Worm (Caenorhabditis elegans) whole organism, L2 larva: ENCODE data around the gene far-1.

ENCODE experiments used
- C34F6.9 ChIP-seq: fragments of 150-350 bp; optimal IDR thresholded peaks from 2 replicates; lab custom pipeline; 2014; ENCODE audit warnings: missing biosample characterization, missing genetic modification characterization
- aly-2 ChIP-seq: fragments of 150-350 bp; optimal IDR thresholded peaks from 2 replicates; lab custom pipeline; 2014; ENCODE audit warnings: missing biosample characterization, missing genetic modification characterization
- ama-1 ChIP-seq: fragments of 150-350 bp; optimal IDR thresholded peaks from 2 replicates; lab custom pipeline; 2018; ENCODE audit warnings: inconsistent platforms
- blmp-1 ChIP-seq: sonication (generic microtip); optimal IDR thresholded peaks from 2 replicates; lab custom pipeline; 2017; ENCODE audit warnings: missing genetic modification characterization, mild to moderate bottlenecking, missing compliant biosample characterization, antibody characterized with exemption, moderate library complexity; ENCODE audit not compliant: insufficient read depth
- crh-2 ChIP-seq: sonication (generic microtip); optimal IDR thresholded peaks from 2 replicates; lab custom pipeline; 2017; ENCODE audit warnings: missing biosample characterization, missing genetic modification characterization
- dmd-4 ChIP-seq: sonication (generic microtip); optimal IDR thresholded peaks from 2 replicates; lab custom pipeline; 2017; ENCODE audit warnings: missing biosample characterization, missing genetic modification characterization
- elt-1 ChIP-seq: fragments of 150-350 bp; optimal IDR thresholded peaks from 2 replicates; lab custom pipeline; 2014; ENCODE audit warnings: missing biosample characterization, missing genetic modification characterization
- elt-3 ChIP-seq: sonication (generic microtip); optimal IDR thresholded peaks from 2 replicates; lab custom pipeline; 2017; ENCODE audit warnings: missing biosample characterization, missing genetic modification characterization
- gmeb-1 ChIP-seq: fragments of 150-350 bp; optimal IDR thresholded peaks from 2 replicates; lab custom pipeline; 2014; ENCODE audit warnings: missing biosample characterization, missing genetic modification characterization
- lin-11 ChIP-seq: fragments of 150-350 bp; sonication (generic microtip); optimal IDR thresholded peaks from 2 replicates; lab custom pipeline; 2014; ENCODE audit warnings: missing biosample characterization, missing genetic modification characterization, inconsistent platforms, mixed read lengths
- lin-13 ChIP-seq: fragments of 150-350 bp; optimal IDR thresholded peaks from 2 replicates; lab custom pipeline; 2014; ENCODE audit warnings: missing biosample characterization, missing genetic modification reagents, missing genetic modification characterization
- lsy-2 ChIP-seq, 2 experiments: fragments of 150-350 bp in 1 of 2; sonication (generic microtip) in 1 of 2; optimal IDR thresholded peaks; 2 replicates each; lab custom pipeline; 2014 to 2017; ENCODE audit warnings: missing biosample characterization in 2 of 2, missing genetic modification characterization in 2 of 2
- mab-5 ChIP-seq: fragments of 150-350 bp; optimal IDR thresholded peaks from 2 replicates; lab custom pipeline; 2014; ENCODE audit warnings: missing biosample characterization, missing genetic modification characterization
- mbf-1 ChIP-seq: sonication (generic microtip); optimal IDR thresholded peaks from 2 replicates; lab custom pipeline; 2017; ENCODE audit warnings: missing biosample characterization, missing genetic modification characterization
- mdl-1 ChIP-seq, 2 experiments: fragments of 150-350 bp in 1 of 2; sonication (generic microtip) in 1 of 2; optimal IDR thresholded peaks; 2 replicates each; lab custom pipeline; 2017; ENCODE audit warnings: missing biosample characterization in 2 of 2, missing genetic modification characterization in 2 of 2
- nhr-10 ChIP-seq: sonication (generic microtip); optimal IDR thresholded peaks from 2 replicates; lab custom pipeline; 2017; ENCODE audit warnings: missing biosample characterization, missing genetic modification characterization
- nhr-11 ChIP-seq: fragments of 150-350 bp; optimal IDR thresholded peaks from 2 replicates; lab custom pipeline; 2014; ENCODE audit warnings: missing biosample characterization, missing genetic modification characterization
- nhr-12 ChIP-seq: fragments of 150-350 bp; optimal IDR thresholded peaks from 2 replicates; lab custom pipeline; 2014; ENCODE audit warnings: missing biosample characterization, missing genetic modification characterization
- nhr-129 ChIP-seq: fragments of 150-350 bp; optimal IDR thresholded peaks from 2 replicates; lab custom pipeline; 2014; ENCODE audit warnings: missing biosample characterization, missing genetic modification characterization
- nhr-23 ChIP-seq: fragments of 150-350 bp; optimal IDR thresholded peaks from 2 replicates; lab custom pipeline; 2014; ENCODE audit warnings: missing biosample characterization, missing genetic modification reagents, missing genetic modification characterization
- nhr-25 ChIP-seq: fragments of 150-350 bp; sonication (generic microtip); optimal IDR thresholded peaks from 3 replicates; lab custom pipeline; 2014; ENCODE audit warnings: missing biosample characterization, missing genetic modification characterization
- nhr-77 ChIP-seq: fragments of 150-350 bp; optimal IDR thresholded peaks from 2 replicates; lab custom pipeline; 2014; ENCODE audit warnings: missing biosample characterization, missing genetic modification characterization
- sma-3 ChIP-seq: sonication (generic microtip); optimal IDR thresholded peaks from 2 replicates; lab custom pipeline; 2016; ENCODE audit warnings: missing genetic modification reagents, missing genetic modification characterization, missing compliant biosample characterization
- sma-9 ChIP-seq, 2 experiments: fragments of 150-350 bp in 1 of 2; sonication (generic microtip) in 1 of 2; optimal IDR thresholded peaks; 2 replicates each; lab custom pipeline; 2014 to 2016; ENCODE audit warnings: missing genetic modification characterization in 2 of 2, mild to moderate bottlenecking in 1 of 2, missing biosample characterization in 1 of 2, missing compliant biosample characterization in 1 of 2, missing genetic modification reagents in 1 of 2, moderate library complexity in 1 of 2
- snpc-4 ChIP-seq: fragments of 150-350 bp; optimal IDR thresholded peaks from 2 replicates; lab custom pipeline; 2014; ENCODE audit warnings: missing biosample characterization, missing genetic modification characterization
- unc-62 ChIP-seq: fragments of 150-350 bp; optimal IDR thresholded peaks from 2 replicates; lab custom pipeline; 2014; ENCODE audit warnings: missing biosample characterization, missing genetic modification reagents, missing genetic modification characterization
- ztf-1 ChIP-seq: fragments of 200-800 bp; sonication (Bioruptor generic); conservative IDR thresholded peaks from 2 replicates; pipeline ENCODE4 v1.3.6; 2022; ENCODE audit warnings: missing genetic modification characterization, missing compliant biosample characterization
- ztf-11 ChIP-seq: sonication (generic microtip); optimal IDR thresholded peaks from 2 replicates; lab custom pipeline; 2017; ENCODE audit warnings: missing biosample characterization, missing genetic modification characterization
- ztf-4 ChIP-seq: fragments of 150-350 bp; optimal IDR thresholded peaks from 2 replicates; lab custom pipeline; 2014; ENCODE audit warnings: missing biosample characterization, missing genetic modification characterization

Gene far-1

ce11 chrIII:9081055-9081454 is at the start of gene far-1:
TSS of gene far-1 (minus strand) at chrIII:9081179.
- peak; percentile 58 for TF ChIP-seq ama-1 (lab: Kevin White, UChicago)
- peak; percentile 7 for TF ChIP-seq nhr-129 (tag; lab: Kevin White, UChicago)
- no peak for TF ChIP-seq nhr-77 (tag; lab: Kevin White, UChicago)
- TF ChIP-seq nhr-25, result no peak
- no peak for TF ChIP-seq blmp-1 (tag; lab: Kevin White, UChicago)
- peak; percentile 11 for TF ChIP-seq C34F6.9 (tag; lab: Kevin White, UChicago)
- no peak for TF ChIP-seq ztf-4 (tag; lab: Kevin White, UChicago)
- no peak for TF ChIP-seq dmd-4 (tag; lab: Kevin White, UChicago)
- TF ChIP-seq nhr-12 (tag; lab: Kevin White, UChicago), result no peak
- no peak for TF ChIP-seq nhr-23
- TF ChIP-seq mbf-1 (tag; lab: Kevin White, UChicago), result no peak
- no peak for TF ChIP-seq elt-3 (tag; lab: Kevin White, UChicago)
- no peak for TF ChIP-seq lin-11
- no peak for TF ChIP-seq lin-13
- no peak for TF ChIP-seq aly-2
- TF ChIP-seq elt-1, result no peak
- TF ChIP-seq nhr-11 (tag; lab: Kevin White, UChicago), result no peak
- TF ChIP-seq lsy-2 (tag; optimal IDR thresholded peaks at IDR 0.05; lab: Kevin White, UChicago), result peak in 1 of 2 experiments; percentile 18

DNA sequence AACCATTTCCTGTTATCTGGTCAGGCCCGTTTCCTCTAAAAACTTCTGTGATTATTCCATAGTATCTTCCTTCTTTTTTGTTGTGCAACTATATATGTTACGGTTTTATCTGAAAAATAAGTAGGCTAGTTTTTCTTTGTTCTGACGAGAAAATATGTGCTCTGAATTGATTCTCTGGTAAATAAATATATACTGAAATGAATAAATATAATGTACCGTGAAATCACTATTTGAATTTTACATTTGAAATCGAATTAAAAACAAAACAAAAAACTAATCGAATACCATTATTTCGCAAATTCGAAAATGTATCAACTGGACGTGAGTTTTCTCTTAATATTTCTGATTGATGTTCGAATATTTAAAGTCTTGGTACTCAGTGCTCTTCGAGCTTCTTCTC is 49.6 kb upstream of the far-1 start, which contains the start of gene ZK512.10:
Gene ZK512.10 (plus strand): TSS at position 301 of the 400 bp plus-strand sequence.
- no peak for TF ChIP-seq mbf-1 (tag; lab: Kevin White, UChicago)
- TF ChIP-seq ztf-4 (tag; lab: Kevin White, UChicago), result no peak
- no peak for TF ChIP-seq dmd-4 (tag; lab: Kevin White, UChicago)
- TF ChIP-seq nhr-129 (tag; lab: Kevin White, UChicago), result no peak
- TF ChIP-seq mab-5 (tag; lab: Kevin White, UChicago), result no peak
- TF ChIP-seq snpc-4 (tag; lab: Kevin White, UChicago), result no peak
- no peak for TF ChIP-seq lsy-2 (tag; optimal IDR thresholded peaks at IDR 0.05; lab: Kevin White, UChicago)
- TF ChIP-seq nhr-10 (tag; lab: Kevin White, UChicago), result no peak

- TF ChIP-seq lsy-2 (tag; optimal IDR thresholded peaks at IDR 0.05; lab: Kevin White, UChicago), result peak in 1 of 2 experiments; percentile 49
- no peak for TF ChIP-seq ztf-11
- TF ChIP-seq gmeb-1 (tag; lab: Kevin White, UChicago), result peak; percentile 42
- peak; percentile 55 for TF ChIP-seq sma-3
- no peak for TF ChIP-seq ztf-1 (GFP tag; lab: Robert Waterston, UW)
- TF ChIP-seq sma-9 (GFP tag; optimal IDR thresholded peaks at IDR 0.05; lab: Kevin White, UChicago), result peak; percentile 32
- no peak for TF ChIP-seq sma-9 (tag; optimal IDR thresholded peaks at IDR 0.05; lab: Kevin White, UChicago)
- TF ChIP-seq ama-1 (lab: Kevin White, UChicago), result no peak
- TF ChIP-seq nhr-129 (tag; lab: Kevin White, UChicago), result peak; percentile 27
- peak; percentile 83 for TF ChIP-seq blmp-1 (tag; lab: Kevin White, UChicago)
- TF ChIP-seq crh-2 (tag; lab: Kevin White, UChicago), result peak; percentile 23
- TF ChIP-seq nhr-10 (tag; lab: Kevin White, UChicago), result no peak
- TF ChIP-seq nhr-77 (tag; lab: Kevin White, UChicago), result no peak
- TF ChIP-seq C34F6.9 (tag; lab: Kevin White, UChicago), result peak; percentile 9
Measured at ce11 chrIII:9125789-9126304, 44.9 kb upstream of the far-1 start, which contains the start of gene sec-16A.1. TSS of gene sec-16A.1 (plus strand) at chrIII:9125839.

- TF ChIP-seq nhr-10 (tag; lab: Kevin White, UChicago) (no peak), sma-9 (GFP tag; optimal IDR thresholded peaks at IDR 0.05; lab: Kevin White, UChicago) (peak; percentile 1), sma-9 (tag; optimal IDR thresholded peaks at IDR 0.05; lab: Kevin White, UChicago) (no peak), elt-3 (tag; lab: Kevin White, UChicago) (no peak), sma-3 (peak; percentile 7), unc-62 (GFP tag; lab: Kevin White, UChicago) (no peak)
Measured at ce11 chrIII:9118921-9119606, 38.1 kb upstream of the far-1 start, which contains the start of gene ced-11. TSS of gene ced-11 (plus strand) at chrIII:9119556.

DNA sequence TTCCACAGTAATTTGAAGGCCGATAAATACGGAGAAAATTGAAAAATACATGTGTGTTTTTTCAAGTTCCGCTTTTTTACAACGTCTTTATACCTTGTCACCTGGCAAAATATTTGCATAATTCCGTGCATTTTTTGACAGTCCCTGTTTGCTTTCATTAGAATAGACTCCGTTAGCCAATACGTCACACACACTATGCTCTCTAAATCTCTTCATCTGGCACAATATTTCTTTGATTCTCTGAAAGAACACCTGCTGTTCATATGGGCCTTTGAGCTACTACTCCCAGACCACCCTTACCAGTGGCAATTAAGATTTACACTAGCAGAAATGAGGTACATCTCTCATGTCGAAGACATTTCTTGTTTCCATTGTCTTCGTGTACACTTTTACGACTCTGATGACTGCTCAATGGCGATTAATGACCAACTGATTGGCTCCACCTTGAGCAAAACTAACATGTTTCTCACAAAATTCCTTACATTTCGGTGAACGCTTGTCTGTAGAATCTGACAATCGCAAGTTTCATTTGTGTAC is 37.4 kb upstream of the far-1 start, which contains the start of gene grl-11:
Gene grl-11 (minus strand): TSS at position 51 of the 537 bp plus-strand sequence.
- no peak for TF ChIP-seq mdl-1 (tag; optimal IDR thresholded peaks at IDR 0.05; lab: Kevin White, UChicago)
